Worm (Caenorhabditis elegans) whole organism, L1 larva: ENCODE results near the gene C31C9.7.

ENCODE experiments used
- C16A3.4 ChIP-seq: fragments of 150-350 bp; optimal IDR thresholded peaks from 2 replicates; lab custom pipeline; 2014; ENCODE audit warnings: missing biosample characterization, missing genetic modification characterization
- C34B4.2 ChIP-seq: sonication (generic microtip); optimal IDR thresholded peaks from 2 replicates; lab custom pipeline; 2017; ENCODE audit warnings: mild to moderate bottlenecking, missing genetic modification characterization, missing compliant biosample characterization
- F16B12.6 ChIP-seq: fragments of 150-350 bp; optimal IDR thresholded peaks from 2 replicates; lab custom pipeline; 2014; ENCODE audit warnings: missing biosample characterization, missing genetic modification characterization
- Y116A8C.19 ChIP-seq: sonication (generic microtip); optimal IDR thresholded peaks from 2 replicates; lab custom pipeline; 2016; ENCODE audit warnings: missing compliant biosample characterization, missing genetic modification characterization, borderline replicate concordance
- alr-1 ChIP-seq: fragments of 200-800 bp; sonication (Bioruptor generic); optimal IDR thresholded peaks from 2 replicates; lab custom pipeline; 2018; ENCODE audit warnings: borderline replicate concordance, mild to moderate bottlenecking, missing genetic modification characterization, missing compliant biosample characterization
- aly-2 ChIP-seq: fragments of 150-350 bp; optimal IDR thresholded peaks from 2 replicates; lab custom pipeline; 2014; ENCODE audit warnings: missing biosample characterization, missing genetic modification characterization
- blmp-1 ChIP-seq: fragments of 150-350 bp; optimal IDR thresholded peaks from 2 replicates; lab custom pipeline; 2014; ENCODE audit warnings: missing biosample characterization, missing genetic modification characterization
- ceh-8 ChIP-seq: fragments of 200-800 bp; sonication (Bioruptor generic); optimal IDR thresholded peaks from 2 replicates; lab custom pipeline; 2018; ENCODE audit warnings: mild to moderate bottlenecking, missing genetic modification characterization, moderate library complexity, missing compliant biosample characterization
- ceh-88 ChIP-seq: fragments of 200-800 bp; sonication (Bioruptor generic); IDR thresholded peaks from 2 replicates; pipeline ENCODE4 v1.3.6; 2022; ENCODE audit warnings: missing genetic modification characterization, missing compliant biosample characterization
- ceh-90 ChIP-seq: sonication (generic microtip); optimal IDR thresholded peaks from 2 replicates; lab custom pipeline; 2016; ENCODE audit warnings: missing genetic modification characterization, missing compliant biosample characterization
- dsc-1 ChIP-seq: sonication (generic microtip); optimal IDR thresholded peaks from 2 replicates; lab custom pipeline; 2016; ENCODE audit warnings: mild to moderate bottlenecking, missing genetic modification characterization, missing compliant biosample characterization
- egl-13 ChIP-seq: sonication (generic microtip); optimal IDR thresholded peaks from 2 replicates; lab custom pipeline; 2016; ENCODE audit warnings: missing genotype, missing genetic modification reagents, missing genetic modification characterization, missing compliant biosample characterization
- egl-27 ChIP-seq, 2 experiments: fragments of 150-350 bp in 1 of 2; sonication (generic microtip); optimal IDR thresholded peaks; 3 replicates each; lab custom pipeline; 2017 to 2018; ENCODE audit warnings: missing biosample characterization in 2 of 2, missing genetic modification characterization in 2 of 2, missing genetic modification reagents in 2 of 2
- elt-2 ChIP-seq: sonication (generic microtip); optimal IDR thresholded peaks from 2 replicates; lab custom pipeline; 2016; ENCODE audit warnings: missing genetic modification characterization, mild to moderate bottlenecking, inconsistent platforms, missing compliant biosample characterization, missing genetic modification reagents
- fkh-4 ChIP-seq: sonication (generic microtip); optimal IDR thresholded peaks from 2 replicates; lab custom pipeline; 2016; ENCODE audit warnings: missing compliant biosample characterization, missing genetic modification characterization, borderline replicate concordance
- fkh-8 ChIP-seq: sonication (generic microtip); optimal IDR thresholded peaks from 2 replicates; lab custom pipeline; 2016; ENCODE audit warnings: mild to moderate bottlenecking, missing genetic modification characterization, missing compliant biosample characterization
- fos-1 ChIP-seq: fragments of 150-350 bp; optimal IDR thresholded peaks from 2 replicates; lab custom pipeline; 2014; ENCODE audit warnings: missing biosample characterization, missing genetic modification characterization
- grh-1 ChIP-seq: fragments of 200-800 bp; sonication (Bioruptor generic); IDR thresholded peaks from 2 replicates; pipeline ENCODE4 v1.3.6; 2022; ENCODE audit warnings: missing genetic modification reagents, missing genetic modification characterization, missing compliant biosample characterization
- hpl-2 ChIP-seq: fragments of 150-350 bp; optimal IDR thresholded peaks from 2 replicates; lab custom pipeline; 2014; ENCODE audit warnings: missing biosample characterization, missing genetic modification reagents, missing genetic modification characterization
- irx-1 ChIP-seq: sonication (generic microtip); optimal IDR thresholded peaks from 2 replicates; lab custom pipeline; 2016; ENCODE audit warnings: missing genetic modification characterization, missing compliant biosample characterization
- lin-14 ChIP-seq: fragments of 200-800 bp; sonication (Bioruptor generic); optimal IDR thresholded peaks from 2 replicates; lab custom pipeline; 2018; ENCODE audit warnings: mild to moderate bottlenecking, missing genetic modification characterization, moderate library complexity, missing compliant biosample characterization
- lin-39 ChIP-seq: fragments of 150-350 bp; optimal IDR thresholded peaks from 2 replicates; lab custom pipeline; 2014; ENCODE audit warnings: missing biosample characterization, missing genetic modification reagents, missing genetic modification characterization
- lsy-2 ChIP-seq, 2 experiments: fragments of 150-350 bp; optimal IDR thresholded peaks; 2 replicates each; lab custom pipeline; 2014; ENCODE audit warnings: missing biosample characterization in 2 of 2, missing genetic modification characterization in 2 of 2
- mdl-1 ChIP-seq, 2 experiments: fragments of 150-350 bp; optimal IDR thresholded peaks; 2 replicates each; lab custom pipeline; 2014 to 2017; ENCODE audit warnings: missing biosample characterization in 2 of 2, missing genetic modification characterization in 2 of 2, inconsistent platforms in 1 of 2
- nhr-237 ChIP-seq: fragments of 150-350 bp; optimal IDR thresholded peaks from 2 replicates; lab custom pipeline; 2014; ENCODE audit warnings: missing biosample characterization, missing genetic modification characterization
- nhr-28 ChIP-seq: fragments of 150-350 bp; optimal IDR thresholded peaks from 2 replicates; lab custom pipeline; 2014; ENCODE audit warnings: missing biosample characterization, missing genetic modification characterization
- nhr-47 ChIP-seq: sonication (generic microtip); optimal IDR thresholded peaks from 2 replicates; lab custom pipeline; 2016; ENCODE audit warnings: mild to moderate bottlenecking, missing genetic modification characterization, moderate library complexity, missing compliant biosample characterization
- nhr-71 ChIP-seq: sonication (generic microtip); optimal IDR thresholded peaks from 2 replicates; lab custom pipeline; 2016; ENCODE audit warnings: mild to moderate bottlenecking, missing genetic modification characterization, moderate library complexity, missing compliant biosample characterization
- nhr-76 ChIP-seq: sonication (generic microtip); optimal IDR thresholded peaks from 2 replicates; lab custom pipeline; 2017; ENCODE audit warnings: missing biosample characterization, missing genetic modification characterization
- nhr-84 ChIP-seq: sonication (generic microtip); optimal IDR thresholded peaks from 2 replicates; lab custom pipeline; 2017; ENCODE audit warnings: missing biosample characterization, missing genetic modification characterization
- nhr-90 ChIP-seq: sonication (generic microtip); optimal IDR thresholded peaks from 2 replicates; lab custom pipeline; 2016; ENCODE audit warnings: mild to moderate bottlenecking, missing genetic modification characterization, missing compliant biosample characterization; ENCODE audit not compliant: poor library complexity
- pax-3 ChIP-seq: fragments of 200-800 bp; sonication (Bioruptor generic); optimal IDR thresholded peaks from 2 replicates; lab custom pipeline; 2018; ENCODE audit warnings: mild to moderate bottlenecking, missing genetic modification characterization, moderate library complexity, missing compliant biosample characterization
- rnt-1 ChIP-seq: sonication (generic microtip); optimal IDR thresholded peaks from 2 replicates; lab custom pipeline; 2016; ENCODE audit warnings: mild to moderate bottlenecking, missing genetic modification characterization, moderate library complexity, missing compliant biosample characterization
- skn-1 ChIP-seq: fragments of 150-350 bp; optimal IDR thresholded peaks from 2 replicates; lab custom pipeline; 2014; ENCODE audit warnings: missing biosample characterization, missing genetic modification characterization
- sup-37 ChIP-seq: fragments of 200-800 bp; sonication (Bioruptor generic); optimal IDR thresholded peaks from 2 replicates; lab custom pipeline; 2018; ENCODE audit warnings: mild to moderate bottlenecking, missing genetic modification characterization, missing compliant biosample characterization
- tlp-1 ChIP-seq: fragments of 150-350 bp; optimal IDR thresholded peaks from 2 replicates; lab custom pipeline; 2014; ENCODE audit warnings: missing biosample characterization, missing genetic modification characterization
- vab-15 ChIP-seq: sonication (generic microtip); optimal IDR thresholded peaks from 2 replicates; lab custom pipeline; 2017; ENCODE audit warnings: missing genotype, mild to moderate bottlenecking, missing genetic modification characterization, missing compliant biosample characterization
- ztf-11 ChIP-seq, 2 experiments: sonication (generic microtip); optimal IDR thresholded peaks; 2 replicates each; lab custom pipeline; 2016 to 2017; ENCODE audit warnings: missing genetic modification characterization in 2 of 2, missing biosample characterization in 1 of 2, missing compliant biosample characterization in 1 of 2
- ztf-4 ChIP-seq: fragments of 150-350 bp; optimal IDR thresholded peaks from 2 replicates; lab custom pipeline; 2014; ENCODE audit warnings: missing biosample characterization, missing genetic modification characterization

C31C9.7 gene

DNA sequence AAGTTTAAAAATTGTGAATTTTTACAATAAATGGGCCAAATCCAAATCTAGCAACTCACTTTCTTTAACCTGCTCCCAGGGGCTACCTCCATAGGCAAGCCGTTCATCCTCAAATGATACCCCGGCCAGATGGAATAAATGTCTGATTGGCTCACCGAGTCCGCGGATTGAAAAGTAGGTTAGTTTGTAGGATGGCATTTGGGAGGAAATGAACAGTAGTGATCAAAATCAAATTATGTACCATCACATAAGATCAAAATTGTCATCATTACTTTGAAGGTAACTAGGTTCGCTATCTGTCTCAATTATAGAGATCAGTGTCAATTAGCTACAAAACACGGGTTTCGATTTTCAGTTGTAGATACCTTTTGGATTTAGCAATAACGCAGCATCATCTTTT lies 38.2 kb upstream of the C31C9.7 start, which contains the start of the genes gst-17 and gst-18:
Gene gst-17, minus strand, starts transcription at position 101 of the 400 bp plus-strand sequence.
Gene gst-18, minus strand, starts transcription at position 198 of the 400 bp plus-strand sequence.
- TF ChIP-seq nhr-71 (tag; lab: Kevin White, UChicago) (no peak), Y116A8C.19 (no peak), nhr-47 (tag; lab: Kevin White, UChicago) (no peak), sup-37 (GFP tag; lab: Kevin White, UChicago) (no peak), hpl-2 (GFP tag; lab: Kevin White, UChicago) (no peak), F16B12.6 (tag; lab: Kevin White, UChicago) (no peak)

DNA sequence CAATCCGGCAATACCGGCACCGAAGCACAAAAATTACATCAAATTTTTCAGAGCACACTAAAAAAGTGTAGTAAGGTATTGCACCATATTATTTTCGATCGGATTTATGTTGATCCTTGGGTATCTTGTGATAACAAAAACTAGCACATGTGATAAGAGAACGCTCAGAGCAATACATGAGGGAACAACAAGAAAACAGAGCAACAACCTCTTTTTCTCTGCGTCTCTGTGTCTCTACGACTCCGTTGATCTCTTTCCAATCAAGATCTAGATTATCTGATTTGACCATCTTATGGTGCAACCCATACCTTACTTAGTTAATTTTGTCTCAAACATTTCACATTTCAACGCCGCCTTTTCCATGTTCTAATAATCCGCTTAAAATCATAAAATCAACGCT lies 36.7 kb upstream of the C31C9.7 start, which contains the start of gene tag-10:
Gene tag-10, plus strand, starts transcription at position 347 of the 400 bp plus-strand sequence.
- peak; percentile 4 for TF ChIP-seq rnt-1 (tag; lab: Kevin White, UChicago)
- no peak for TF ChIP-seq pax-3 (tag; lab: Kevin White, UChicago)
- no peak for TF ChIP-seq nhr-84 (tag; lab: Kevin White, UChicago)
- TF ChIP-seq F16B12.6 (tag; lab: Kevin White, UChicago), result no peak
- no peak for TF ChIP-seq lin-14 (GFP tag; lab: Kevin White, UChicago)
- TF ChIP-seq fkh-4 (tag; lab: Kevin White, UChicago), result no peak
- TF ChIP-seq dsc-1 (tag; lab: Kevin White, UChicago), result no peak
- no peak for TF ChIP-seq tlp-1
- no peak for TF ChIP-seq aly-2
- TF ChIP-seq nhr-28 (tag; lab: Kevin White, UChicago), result no peak
- no peak for TF ChIP-seq ztf-4 (tag; lab: Kevin White, UChicago)
- TF ChIP-seq irx-1, result no peak
- TF ChIP-seq elt-2, result peak; percentile 18

DNA sequence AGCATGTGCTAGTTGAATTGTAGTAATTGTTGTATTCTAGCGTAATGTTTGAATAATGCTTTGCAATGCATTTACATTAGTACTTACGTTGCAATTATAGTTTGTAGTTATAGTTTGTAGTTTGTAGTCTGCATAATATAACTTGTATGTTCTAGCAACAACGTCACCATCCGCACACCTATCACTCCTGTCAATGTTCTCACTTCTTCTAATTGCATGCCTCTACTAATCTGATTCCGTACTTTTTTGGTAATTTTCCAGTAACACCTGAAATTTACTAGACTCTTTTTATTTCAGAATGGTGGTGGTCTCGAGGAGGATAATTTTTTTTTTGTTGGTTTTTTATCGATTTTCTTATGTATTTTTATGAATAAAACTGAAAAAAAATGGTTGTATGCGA lies 32.3 kb upstream of the C31C9.7 start:
- TF ChIP-seq blmp-1 (tag; lab: Kevin White, UChicago), result no peak
- no peak for TF ChIP-seq egl-27 (tag; optimal IDR thresholded peaks at IDR 0.05; lab: Kevin White, UChicago)
- TF ChIP-seq nhr-28 (tag; lab: Kevin White, UChicago), result no peak
- no peak for TF ChIP-seq ztf-11 (tag; optimal IDR thresholded peaks at IDR 0.05; lab: Kevin White, UChicago)
- TF ChIP-seq ceh-90 (tag; lab: Kevin White, UChicago), result no peak
- no peak for TF ChIP-seq fkh-8 (tag; lab: Kevin White, UChicago)
- no peak for TF ChIP-seq skn-1 (tag; lab: Kevin White, UChicago)
- TF ChIP-seq egl-13 (tag; lab: Kevin White, UChicago), result no peak
- no peak for TF ChIP-seq aly-2
- no peak for TF ChIP-seq hpl-2 (GFP tag; lab: Kevin White, UChicago)
- TF ChIP-seq grh-1 (GFP tag; lab: Robert Waterston, UW), result no peak
- no peak for TF ChIP-seq mdl-1 (tag; optimal IDR thresholded peaks at IDR 0.05; lab: Kevin White, UChicago)

DNA sequence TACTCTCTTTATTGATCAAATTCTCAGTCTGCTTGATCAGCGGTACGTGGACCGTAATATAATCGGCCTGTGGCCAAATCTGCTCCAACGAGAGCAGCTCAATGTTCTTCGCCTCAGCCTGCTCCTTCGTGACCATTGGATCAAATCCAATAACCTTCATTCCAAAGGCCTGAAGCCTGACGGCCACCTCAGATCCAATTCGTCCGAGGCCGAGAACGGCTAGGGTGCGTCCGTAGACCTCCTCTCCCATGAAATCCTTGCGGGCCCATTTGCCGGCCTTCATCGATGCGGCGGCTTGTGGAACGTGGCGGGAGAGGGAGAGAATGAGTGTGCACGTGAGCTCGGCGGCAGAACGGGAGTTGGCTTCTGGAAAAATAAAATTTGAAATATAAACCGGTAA lies 31.4 kb upstream of the C31C9.7 start:
- no peak for TF ChIP-seq ceh-88
- TF ChIP-seq nhr-90 (tag; lab: Kevin White, UChicago), result no peak
- TF ChIP-seq alr-1, result no peak
- TF ChIP-seq vab-15, result no peak
- no peak for TF ChIP-seq pax-3 (tag; lab: Kevin White, UChicago)
- TF ChIP-seq skn-1 (tag; lab: Kevin White, UChicago), result no peak
- TF ChIP-seq hpl-2 (GFP tag; lab: Kevin White, UChicago), result no peak
- no peak for TF ChIP-seq C34B4.2 (tag; lab: Kevin White, UChicago)
- TF ChIP-seq C16A3.4 (tag; lab: Kevin White, UChicago), result no peak
- TF ChIP-seq nhr-76 (tag; lab: Kevin White, UChicago), result no peak
- no peak for TF ChIP-seq lsy-2 (tag; optimal IDR thresholded peaks at IDR 0.05; lab: Kevin White, UChicago)
- TF ChIP-seq dsc-1 (tag; lab: Kevin White, UChicago), result no peak
- no peak for TF ChIP-seq nhr-237 (tag; lab: Kevin White, UChicago)
- no peak for TF ChIP-seq lin-39
- TF ChIP-seq fos-1, result no peak
- TF ChIP-seq ceh-8 (GFP tag; lab: Kevin White, UChicago), result no peak
